Fruit fly (Drosophila melanogaster): ENCODE results near the gene CG4766.

The CG4766 gene

DNA sequence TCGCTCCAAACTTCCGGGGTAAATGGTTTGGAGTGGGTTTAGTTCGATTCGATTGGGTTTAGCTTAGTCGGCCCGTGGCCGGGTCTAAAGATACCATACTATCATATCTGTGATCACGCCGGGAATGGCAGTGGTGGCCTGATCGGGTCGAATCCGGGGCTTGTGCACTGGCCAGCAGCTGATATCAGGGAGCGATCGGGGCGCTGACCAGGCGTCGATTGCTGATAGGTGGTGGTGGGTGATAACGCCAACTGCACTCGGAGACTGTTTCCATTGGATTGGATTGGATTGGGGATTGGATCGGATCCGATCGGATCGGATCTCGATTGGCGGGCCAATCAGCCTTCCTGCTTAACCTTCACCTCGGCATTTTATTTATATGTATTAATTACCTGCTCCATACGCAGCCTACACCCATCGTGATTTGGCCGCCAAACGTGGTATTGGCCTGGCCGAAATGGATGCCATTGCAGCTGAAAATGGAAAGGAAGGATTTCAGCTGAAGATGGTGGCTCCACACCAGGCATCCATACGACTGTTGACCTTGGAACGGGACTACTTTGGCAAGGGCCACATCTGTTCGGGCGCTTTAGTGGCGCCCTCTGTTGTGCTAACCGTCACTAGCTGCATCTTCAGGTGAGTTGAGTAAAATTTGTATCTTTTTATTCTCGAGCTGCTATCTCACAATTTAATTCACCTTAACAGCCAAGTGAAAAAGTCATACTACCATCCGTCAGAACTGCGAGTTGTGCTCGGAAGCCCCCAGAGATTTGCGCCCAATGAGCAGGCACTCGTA is 43.8 kb downstream of the CG4766 start:
- TF ChIP-seq Hr78 (GFP tag; optimal IDR thresholded peaks at IDR 0.05) (peak in 1 of 2 experiments; percentile 30), CTCF (GFP tag; optimal IDR thresholded peaks at IDR 0.05) (peak; percentile 78), exex (tag; optimal IDR thresholded peaks at IDR 0.05) (peak; percentile 41), Hand (GFP tag; optimal IDR thresholded peaks at IDR 0.05) (no peak), grn (GFP tag; optimal IDR thresholded peaks at IDR 0.05) (peak; percentile 83), Stat92E (GFP tag; optimal IDR thresholded peaks at IDR 0.05) (no peak), CG15073 (GFP tag; optimal IDR thresholded peaks at IDR 0.05) (no peak), CG17328 (GFP tag; IDR thresholded peaks at IDR 0.05) (no peak)

DNA sequence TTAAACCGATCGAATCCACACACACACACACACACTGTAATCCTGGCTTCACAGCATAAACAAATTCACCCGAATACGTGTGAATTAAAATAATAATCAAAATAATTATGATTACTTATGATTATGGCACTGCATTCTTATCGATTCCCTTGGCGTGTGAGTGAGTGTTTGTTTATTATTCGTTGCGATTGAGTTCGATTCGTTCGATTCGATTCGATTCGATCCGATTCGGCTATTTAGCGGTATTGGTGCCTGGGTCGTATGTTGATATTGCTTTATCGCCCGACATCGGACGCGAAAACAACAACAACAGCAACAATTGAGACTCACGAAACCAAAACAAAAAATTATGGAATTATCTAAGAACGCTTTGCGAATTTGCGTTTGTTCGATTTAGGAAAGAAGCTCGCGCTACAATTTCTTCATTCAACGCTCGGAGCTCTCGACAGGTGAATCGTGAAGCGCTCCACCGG is 45.4 kb downstream of the CG4766 start, which contains the start of gene CG6067:
TSS of gene CG6067 (plus strand) at position 423 of the 473 bp plus-strand sequence.
- TF ChIP-seq BtbVII (GFP tag; optimal IDR thresholded peaks at IDR 0.05) (no peak), Deaf1 (tag; optimal IDR thresholded peaks at IDR 0.05) (peak; percentile 67), grn (GFP tag; optimal IDR thresholded peaks at IDR 0.05) (peak; percentile 14), en (GFP tag; optimal IDR thresholded peaks at IDR 0.05) (no peak), Pdp1 (GFP tag; optimal IDR thresholded peaks at IDR 0.05) (peak in 1 of 2 experiments; percentile 15), CG11695 (GFP tag; IDR thresholded peaks at IDR 0.05) (no peak), chinmo (GFP tag; IDR thresholded peaks at IDR 0.05; ENCODE audit: partially characterized antibody) (0 out of 4 replicates have a peak, but pooled peaks have one; percentile 60), CG34376 (GFP tag; optimal IDR thresholded peaks at IDR 0.05) (peak; percentile 34), exex (tag; optimal IDR thresholded peaks at IDR 0.05) (peak; percentile 85), Fer2 (tag; optimal IDR thresholded peaks at IDR 0.05) (no peak), sug (tag; optimal IDR thresholded peaks at IDR 0.05) (peak; percentile 1), ac (GFP tag; optimal IDR thresholded peaks at IDR 0.05) (no peak)

dm6 chrX:5952265-5952664 is 48.3 kb downstream of the CG4766 start, which contains the start of gene CG6048:
Gene CG6048 (plus strand): TSS chrX:5952565.
- TF ChIP-seq CG12155 (GFP tag; optimal IDR thresholded peaks at IDR 0.05) (no peak), Poxn (GFP tag; IDR thresholded peaks at IDR 0.05) (no peak), CG13775 (GFP tag; optimal IDR thresholded peaks at IDR 0.05) (no peak), exex (tag; optimal IDR thresholded peaks at IDR 0.05) (peak; percentile 21)

DNA sequence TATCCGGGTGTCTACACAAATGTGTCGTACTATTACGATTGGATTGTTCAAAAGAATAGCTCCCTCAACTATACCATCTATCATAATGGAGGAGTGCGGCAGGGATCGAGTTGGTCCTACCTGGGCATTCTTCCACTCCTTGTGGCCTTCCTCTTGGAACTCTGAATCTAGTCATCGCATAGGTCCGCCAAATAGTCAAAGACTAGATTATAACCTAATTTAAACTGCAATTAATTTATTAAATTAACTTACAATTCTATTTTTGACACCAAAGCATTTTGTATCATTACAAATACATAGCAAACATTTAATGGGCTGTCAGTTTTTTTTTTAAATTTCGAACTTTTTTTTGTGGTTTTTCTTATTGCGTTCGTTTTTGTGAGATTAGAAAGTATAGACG is 50.6 kb downstream of the CG4766 start, which contains the start of gene CG32755:
TSS of gene CG32755 (plus strand) at position 301 of the 400 bp plus-strand sequence.
- TF ChIP-seq TFAM (GFP tag; optimal IDR thresholded peaks at IDR 0.05) (no peak), unpg (GFP tag; optimal IDR thresholded peaks at IDR 0.05) (no peak), CG14710 (tag; optimal IDR thresholded peaks at IDR 0.05) (no peak), slou (GFP tag; optimal IDR thresholded peaks at IDR 0.05) (no peak), CG8765 (GFP tag; IDR thresholded peaks at IDR 0.05) (no peak), Asciz (GFP tag; optimal IDR thresholded peaks at IDR 0.05) (no peak), kni (GFP tag; optimal IDR thresholded peaks at IDR 0.05) (no peak), MBD-R2 (GFP tag; IDR thresholded peaks at IDR 0.05) (no peak), CG3726 (GFP tag; IDR thresholded peaks at IDR 0.05) (no peak), tll (GFP tag; optimal IDR thresholded peaks at IDR 0.05) (no peak), CG6254 (GFP tag; optimal IDR thresholded peaks at IDR 0.05) (no peak), CG9215 (GFP tag; IDR thresholded peaks at IDR 0.05) (no peak), CG10462 (GFP tag; optimal IDR thresholded peaks at IDR 0.05) (no peak), CG8290 (GFP tag; optimal IDR thresholded peaks at IDR 0.05) (no peak), CG8290 (tag; optimal IDR thresholded peaks at IDR 0.05) (no peak), en (GFP tag; optimal IDR thresholded peaks at IDR 0.05) (no peak), CG17359 (tag; optimal IDR thresholded peaks at IDR 0.05) (no peak), Kr (GFP tag; optimal IDR thresholded peaks at IDR 0.05) (no peak), CG7839 (tag; optimal IDR thresholded peaks at IDR 0.05) (no peak), CG10147 (GFP tag; optimal IDR thresholded peaks at IDR 0.05) (no peak), C15 (GFP tag; IDR thresholded peaks at IDR 0.05) (no peak)

Data from whole organism, embryonic.